Worm (Caenorhabditis elegans) whole organism, L4/young adult: Measurements from ENCODE around the gene ins-37.

Experiments
- W03F9.2 ChIP-seq: fragments of 150-350 bp; optimal IDR thresholded peaks from 2 replicates; lab custom pipeline; 2014; ENCODE audit warnings: missing biosample characterization, missing genetic modification characterization
- dao-5 ChIP-seq: sonication (generic microtip); optimal IDR thresholded peaks from 2 replicates; lab custom pipeline; 2016; ENCODE audit warnings: missing genotype, missing genetic modification characterization, moderate library complexity, missing compliant biosample characterization
- him-1 ChIP-seq: sonication (generic microtip); optimal IDR thresholded peaks from 2 replicates; lab custom pipeline; 2016; ENCODE audit warnings: missing genotype, missing genetic modification reagents, missing genetic modification characterization, missing compliant biosample characterization

- no peak for TF ChIP-seq dao-5
- no peak for TF ChIP-seq him-1 (tag; lab: Kevin White, UChicago)
- no peak for TF ChIP-seq W03F9.2 (tag; lab: Kevin White, UChicago)
Observed at ce11 chrII:13791570-13792279, 44.2 kb downstream of the ins-37 start, which contains the start of gene ZK131.11.
